Worm (Caenorhabditis elegans) whole organism, young adult: ENCODE measurements around the gene ain-1.

Experiments
- D2030.7 ChIP-seq: fragments of 200-800 bp; sonication (Bioruptor generic); IDR thresholded peaks from 2 replicates; pipeline ENCODE4 v1.3.6; 2022; ENCODE audit warnings: missing genetic modification reagents, missing genetic modification characterization, missing compliant biosample characterization
- F52B5.7 ChIP-seq: sonication (generic microtip); optimal IDR thresholded peaks from 2 replicates; lab custom pipeline; 2016; ENCODE audit warnings: mild to moderate bottlenecking, missing genetic modification characterization, missing compliant biosample characterization
- F55B11.4 ChIP-seq: sonication (generic microtip); optimal IDR thresholded peaks from 2 replicates; lab custom pipeline; 2016; ENCODE audit warnings: missing compliant biosample characterization, missing genetic modification characterization, borderline replicate concordance; ENCODE audit not compliant: insufficient read depth
- lag-1 ChIP-seq: fragments of 200-800 bp; sonication (Bioruptor generic); IDR thresholded peaks from 2 replicates; pipeline ENCODE4 v1.3.6; 2022; ENCODE audit warnings: missing genetic modification reagents, missing genetic modification characterization, missing compliant biosample characterization
- mxl-1 ChIP-seq: sonication (generic microtip); optimal IDR thresholded peaks from 2 replicates; lab custom pipeline; 2016; ENCODE audit warnings: missing genetic modification characterization, missing compliant biosample characterization
- snpc-4 ChIP-seq, 5 experiments: fragments of 150-350 bp in 1 of 5; sonication (generic microtip) in 4 of 5; optimal IDR thresholded peaks; 2 replicates each; lab custom pipeline; 2014 to 2018; ENCODE audit warnings: missing genetic modification characterization in 5 of 5, missing biosample characterization in 3 of 5, antibody characterized with exemption in 2 of 5, mild to moderate bottlenecking in 2 of 5, missing compliant biosample characterization in 2 of 5, missing genotype in 2 of 5, moderate library complexity in 2 of 5, missing genetic modification reagents in 1 of 5

DNA sequence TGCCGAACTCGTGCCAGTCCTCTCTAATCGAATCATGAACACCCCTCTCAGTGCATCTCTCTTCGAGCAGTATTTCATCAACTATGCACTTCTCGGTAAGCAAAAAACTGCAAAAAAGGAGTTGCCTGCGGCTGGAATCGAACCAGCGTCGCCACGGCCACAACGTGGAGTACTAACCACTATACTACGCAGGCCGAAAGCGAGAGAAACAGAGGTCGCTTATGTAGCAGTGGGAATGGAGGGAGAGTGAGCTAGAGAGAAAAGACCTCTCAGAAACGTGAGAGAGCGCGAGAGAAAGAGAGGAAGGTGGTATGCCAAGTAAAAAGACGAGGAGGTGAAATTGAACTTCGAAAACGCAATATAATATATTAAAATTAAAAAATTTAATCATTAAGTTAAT lies 21.5 kb downstream of the ain-1 start:
- TF ChIP-seq F52B5.7 (tag; lab: Kevin White, UChicago) (peak; percentile 60), F55B11.4 (tag; lab: Kevin White, UChicago) (no peak), D2030.7 (GFP tag; lab: Robert Waterston, UW) (peak; percentile 88), lag-1 (GFP tag; lab: Robert Waterston, UW) (no peak), snpc-4 (GFP tag; optimal IDR thresholded peaks at IDR 0.05; lab: Kevin White, UChicago) (peak; percentile 55), snpc-4 (tag; optimal IDR thresholded peaks at IDR 0.05; lab: Kevin White, UChicago) (peak; percentile 43 to 86 (median 65)), mxl-1 (tag; lab: Kevin White, UChicago) (peak; percentile 46)
